Worm (Caenorhabditis elegans) whole organism, young adult: ENCODE data around the gene ascc-1.
A peak's percentile ranks its signal among the peaks of the same experiment; 100 is the strongest.

Source experiments
- B0019.2 ChIP-seq: fragments of 200-800 bp; sonication (Bioruptor generic); conservative IDR thresholded peaks from 2 replicates; pipeline ENCODE4 v1.3.6; 2022; ENCODE audit warnings: missing genetic modification reagents, missing genetic modification characterization, missing compliant biosample characterization
- B0035.1 ChIP-seq: sonication (generic microtip); optimal IDR thresholded peaks from 2 replicates; lab custom pipeline; 2016; ENCODE audit warnings: missing genetic modification characterization, mild to moderate bottlenecking, missing compliant biosample characterization, missing genotype, missing genetic modification reagents
- D2030.7 ChIP-seq: fragments of 200-800 bp; sonication (Bioruptor generic); IDR thresholded peaks from 2 replicates; pipeline ENCODE4 v1.3.6; 2022; ENCODE audit warnings: missing genetic modification reagents, missing genetic modification characterization, missing compliant biosample characterization
- K11D2.4 ChIP-seq: fragments of 200-800 bp; sonication (Bioruptor generic); IDR thresholded peaks from 2 replicates; pipeline ENCODE4 v1.3.6; 2022; ENCODE audit warnings: missing genetic modification reagents, missing genetic modification characterization, missing compliant biosample characterization
- T07F8.4 ChIP-seq: sonication (generic microtip); optimal IDR thresholded peaks from 2 replicates; lab custom pipeline; 2016; ENCODE audit warnings: mild to moderate bottlenecking, missing genetic modification characterization, moderate library complexity, missing compliant biosample characterization
- Y53F4B.3 ChIP-seq: fragments of 200-800 bp; sonication (Bioruptor generic); IDR thresholded peaks from 2 replicates; pipeline ENCODE4 v1.3.6; 2022; ENCODE audit warnings: missing genetic modification reagents, missing genetic modification characterization, missing compliant biosample characterization
- aptf-2 ChIP-seq: fragments of 200-800 bp; sonication (Bioruptor generic); conservative IDR thresholded peaks from 2 replicates; pipeline ENCODE4 v1.3.6; 2022; ENCODE audit warnings: missing genetic modification reagents, missing genetic modification characterization, missing compliant biosample characterization
- attf-3 ChIP-seq: fragments of 200-800 bp; sonication (Bioruptor generic); conservative IDR thresholded peaks from 2 replicates; pipeline ENCODE4 v1.3.6; 2022; ENCODE audit warnings: missing genetic modification reagents, missing genetic modification characterization, missing compliant biosample characterization
- attf-5 ChIP-seq: fragments of 200-800 bp; sonication (Bioruptor generic); optimal IDR thresholded peaks from 2 replicates; lab custom pipeline; 2018; ENCODE audit warnings: mild to moderate bottlenecking, missing genetic modification characterization, missing compliant biosample characterization
- bed-1 ChIP-seq: fragments of 200-800 bp; sonication (Bioruptor generic); IDR thresholded peaks from 2 replicates; pipeline ENCODE4 v1.3.6; 2022; ENCODE audit warnings: missing genetic modification reagents, missing genetic modification characterization, missing compliant biosample characterization
- cebp-1 ChIP-seq, 2 experiments: fragments of 200-800 bp in 1 of 2; sonication (Bioruptor generic) in 1 of 2; sonication (generic microtip) in 1 of 2; IDR thresholded peaks in 1 of 2; optimal IDR thresholded peaks in 1 of 2; 2 replicates each; pipeline versions ENCODE4 v1.3.6 to Lab custom; 2017 to 2022; ENCODE audit warnings: missing compliant biosample characterization in 2 of 2, missing genetic modification characterization in 2 of 2, mild to moderate bottlenecking in 1 of 2, missing genetic modification reagents in 1 of 2, moderate library complexity in 1 of 2
- ceh-40 ChIP-seq: fragments of 200-800 bp; sonication (Bioruptor generic); IDR thresholded peaks from 2 replicates; pipeline ENCODE4 v1.3.6; 2022; ENCODE audit warnings: missing genetic modification characterization, missing compliant biosample characterization
- ceh-58 ChIP-seq: fragments of 200-800 bp; sonication (Bioruptor generic); IDR thresholded peaks from 2 replicates; pipeline ENCODE4 v1.3.6; 2022; ENCODE audit warnings: missing genetic modification characterization, missing compliant biosample characterization
- die-1 ChIP-seq: sonication (generic microtip); optimal IDR thresholded peaks from 2 replicates; lab custom pipeline; 2016; ENCODE audit warnings: missing genotype, mild to moderate bottlenecking, missing genetic modification characterization, missing compliant biosample characterization
- dox-1 ChIP-seq: fragments of 200-800 bp; sonication (Bioruptor generic); IDR thresholded peaks from 2 replicates; pipeline ENCODE4 v1.3.6; 2022; ENCODE audit warnings: missing genetic modification reagents, missing genetic modification characterization, missing compliant biosample characterization
- dpl-1 ChIP-seq: fragments of 150-350 bp; optimal IDR thresholded peaks from 2 replicates; lab custom pipeline; 2014; ENCODE audit warnings: missing biosample characterization, missing genetic modification reagents, missing genetic modification characterization
- efl-1 ChIP-seq: fragments of 150-350 bp; optimal IDR thresholded peaks from 2 replicates; lab custom pipeline; 2014; ENCODE audit warnings: missing biosample characterization, missing genetic modification reagents, missing genetic modification characterization
- ekl-4 ChIP-seq: fragments of 200-800 bp; sonication (Bioruptor generic); IDR thresholded peaks from 2 replicates; pipeline ENCODE4 v1.3.6; 2022; ENCODE audit warnings: missing genetic modification reagents, missing genetic modification characterization, missing compliant biosample characterization
- gei-17 ChIP-seq: fragments of 200-800 bp; sonication (Bioruptor generic); optimal IDR thresholded peaks from 2 replicates; lab custom pipeline; 2018; ENCODE audit warnings: mild to moderate bottlenecking, missing genetic modification characterization, missing compliant biosample characterization
- hlh-12 ChIP-seq: sonication (generic microtip); optimal IDR thresholded peaks from 2 replicates; lab custom pipeline; 2016; ENCODE audit warnings: missing genetic modification characterization, missing compliant biosample characterization
- hmg-1.2 ChIP-seq: fragments of 200-800 bp; sonication (Bioruptor generic); IDR thresholded peaks from 2 replicates; pipeline ENCODE4 v1.3.6; 2022; ENCODE audit warnings: missing genetic modification reagents, missing genetic modification characterization, missing compliant biosample characterization
- lag-1 ChIP-seq: fragments of 200-800 bp; sonication (Bioruptor generic); IDR thresholded peaks from 2 replicates; pipeline ENCODE4 v1.3.6; 2022; ENCODE audit warnings: missing genetic modification reagents, missing genetic modification characterization, missing compliant biosample characterization
- let-607 ChIP-seq, 2 experiments: fragments of 200-800 bp in 1 of 2; sonication (Bioruptor generic) in 1 of 2; sonication (generic microtip) in 1 of 2; optimal IDR thresholded peaks; 2 replicates each; lab custom pipeline; 2016 to 2018; ENCODE audit warnings: mild to moderate bottlenecking in 2 of 2, missing compliant biosample characterization in 2 of 2, missing genetic modification characterization in 2 of 2, moderate library complexity in 2 of 2, missing genotype in 1 of 2
- lin-40 ChIP-seq: sonication (generic microtip); optimal IDR thresholded peaks from 2 replicates; lab custom pipeline; 2016; ENCODE audit warnings: missing genetic modification characterization, mild to moderate bottlenecking, missing compliant biosample characterization, missing genotype, missing genetic modification reagents
- lsy-27 ChIP-seq: sonication (generic microtip); optimal IDR thresholded peaks from 2 replicates; lab custom pipeline; 2017; ENCODE audit warnings: missing genetic modification characterization, mild to moderate bottlenecking, missing compliant biosample characterization, antibody characterized with exemption, missing genotype, borderline replicate concordance; ENCODE audit not compliant: insufficient read depth
- madf-3 ChIP-seq: fragments of 200-800 bp; sonication (Bioruptor generic); IDR thresholded peaks from 2 replicates; pipeline ENCODE4 v1.3.6; 2022; ENCODE audit warnings: missing genetic modification reagents, missing genetic modification characterization, missing compliant biosample characterization
- madf-6 ChIP-seq: fragments of 200-800 bp; sonication (Bioruptor generic); IDR thresholded peaks from 2 replicates; pipeline ENCODE4 v1.3.6; 2022; ENCODE audit warnings: missing genetic modification reagents, missing genetic modification characterization, missing compliant biosample characterization
- mcd-1 ChIP-seq: fragments of 200-800 bp; sonication (Bioruptor generic); IDR thresholded peaks from 2 replicates; pipeline ENCODE4 v1.3.6; 2022; ENCODE audit warnings: missing genetic modification reagents, missing genetic modification characterization, missing compliant biosample characterization
- mxl-1 ChIP-seq: sonication (generic microtip); optimal IDR thresholded peaks from 2 replicates; lab custom pipeline; 2016; ENCODE audit warnings: missing genetic modification characterization, missing compliant biosample characterization
- nfyb-1 ChIP-seq: fragments of 200-800 bp; sonication (Bioruptor generic); IDR thresholded peaks from 2 replicates; pipeline ENCODE4 v1.3.6; 2022; ENCODE audit warnings: missing genetic modification reagents, missing genetic modification characterization, missing compliant biosample characterization
- rpc-1 ChIP-seq, 2 experiments: fragments of 150-350 bp in 1 of 2; sonication (generic microtip) in 1 of 2; optimal IDR thresholded peaks; 2 replicates each; lab custom pipeline; 2014 to 2018; ENCODE audit warnings: missing biosample characterization in 1 of 2, missing genetic modification characterization in 1 of 2, missing genetic modification reagents in 1 of 2, missing genotype in 1 of 2
- sdz-38 ChIP-seq: sonication (generic microtip); optimal IDR thresholded peaks from 2 replicates; lab custom pipeline; 2016; ENCODE audit warnings: missing genotype, missing genetic modification characterization, missing compliant biosample characterization
- sea-2 ChIP-seq: fragments of 200-800 bp; sonication (Bioruptor generic); IDR thresholded peaks from 2 replicates; pipeline ENCODE4 v1.3.6; 2022; ENCODE audit warnings: missing genetic modification characterization, missing compliant biosample characterization
- snpc-1.3 ChIP-seq: sonication (generic microtip); optimal IDR thresholded peaks from 2 replicates; lab custom pipeline; 2017; ENCODE audit warnings: missing genetic modification characterization, mild to moderate bottlenecking, missing compliant biosample characterization, antibody characterized with exemption, moderate library complexity, missing genotype, missing genetic modification reagents; ENCODE audit not compliant: insufficient read depth
- somi-1 ChIP-seq: fragments of 200-800 bp; sonication (Bioruptor generic); optimal IDR thresholded peaks from 2 replicates; lab custom pipeline; 2018; ENCODE audit warnings: mild to moderate bottlenecking, missing genetic modification characterization, missing compliant biosample characterization
- sptf-2 ChIP-seq: fragments of 200-800 bp; sonication (Bioruptor generic); optimal IDR thresholded peaks from 2 replicates; lab custom pipeline; 2018; ENCODE audit warnings: mild to moderate bottlenecking, missing genetic modification characterization, missing compliant biosample characterization
- unc-130 ChIP-seq: sonication (generic microtip); optimal IDR thresholded peaks from 2 replicates; lab custom pipeline; 2016; ENCODE audit warnings: missing genetic modification reagents, missing genetic modification characterization, missing compliant biosample characterization
- ztf-18 ChIP-seq: sonication (generic microtip); optimal IDR thresholded peaks from 2 replicates; lab custom pipeline; 2016; ENCODE audit warnings: missing genotype, mild to moderate bottlenecking, missing genetic modification characterization, missing compliant biosample characterization
- ztf-25 ChIP-seq: fragments of 200-800 bp; sonication (Bioruptor generic); IDR thresholded peaks from 2 replicates; pipeline ENCODE4 v1.3.6; 2022; ENCODE audit warnings: missing genetic modification reagents, missing genetic modification characterization, missing compliant biosample characterization

ascc-1 gene

ce11 chrII:57370-57769, at the start of gene ascc-1:
TSS of gene ascc-1 (plus strand) at chrII:57670.
- no peak for TF ChIP-seq ztf-18 (tag; lab: Kevin White, UChicago)
- TF ChIP-seq K11D2.4 (GFP tag; lab: Robert Waterston, UW): no peak
- no peak for TF ChIP-seq bed-1
- no peak for TF ChIP-seq mcd-1 (GFP tag; lab: Robert Waterston, UW)
- TF ChIP-seq cebp-1 (GFP tag; IDR thresholded peaks at IDR 0.05; lab: Robert Waterston, UW): no peak
- no peak for TF ChIP-seq cebp-1 (tag; optimal IDR thresholded peaks at IDR 0.05; lab: Kevin White, UChicago)
- TF ChIP-seq ceh-58 (GFP tag; lab: Robert Waterston, UW): no peak
- TF ChIP-seq die-1 (tag; lab: Kevin White, UChicago): no peak
- no peak for TF ChIP-seq Y53F4B.3 (GFP tag; lab: Robert Waterston, UW)
- TF ChIP-seq ekl-4 (GFP tag; lab: Robert Waterston, UW): no peak
- TF ChIP-seq efl-1 (GFP tag; lab: Kevin White, UChicago): no peak
- TF ChIP-seq B0035.1: no peak

DNA sequence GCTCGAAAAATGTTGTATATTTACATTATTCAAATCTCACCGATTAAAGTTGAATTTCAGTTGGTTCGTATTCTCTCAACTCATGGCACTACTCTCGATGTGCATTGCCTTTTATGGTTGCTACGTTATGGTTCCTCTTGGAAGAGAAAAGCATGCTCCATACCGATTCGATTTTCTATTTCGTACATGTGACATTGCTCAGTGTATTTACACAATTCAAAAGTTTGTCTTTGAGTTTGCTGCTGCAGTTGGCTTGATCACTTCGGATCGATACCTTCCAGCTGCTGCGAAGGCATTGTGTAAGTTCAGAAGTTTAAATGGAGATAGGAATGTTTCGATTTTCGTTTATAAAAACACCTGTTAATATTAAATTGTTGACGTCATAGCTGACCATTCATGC, 49.3 kb upstream of the ascc-1 start:
- no peak for TF ChIP-seq let-607 (tag; optimal IDR thresholded peaks at IDR 0.05; lab: Kevin White, UChicago)
- TF ChIP-seq, all 124 proteins: peak for 0

DNA sequence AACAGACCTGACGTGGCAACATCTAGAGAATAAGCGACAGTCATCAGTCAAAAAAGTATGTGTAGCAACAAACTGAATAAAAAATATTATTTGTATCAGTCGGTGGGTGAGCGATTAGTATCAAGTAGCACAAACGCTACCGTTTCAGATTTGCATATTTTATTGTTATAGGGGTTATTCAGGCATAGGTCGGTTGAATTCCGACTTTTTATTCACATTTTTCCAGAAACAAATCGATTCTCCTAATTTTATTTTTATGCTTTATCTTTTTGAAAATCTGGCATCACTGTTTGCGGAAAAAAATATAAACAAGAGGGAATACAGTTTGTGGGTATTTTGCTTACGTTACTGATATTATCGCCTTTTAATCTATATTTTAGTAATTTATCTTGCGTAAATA, 45.7 kb upstream of the ascc-1 start, which contains the start of gene best-4:
Gene best-4 (minus strand): TSS at position 101 of the 400 bp plus-strand sequence.
- TF ChIP-seq lin-40 (no peak), B0019.2 (GFP tag; lab: Robert Waterston, UW) (no peak), mcd-1 (GFP tag; lab: Robert Waterston, UW) (no peak), T07F8.4 (tag; lab: Kevin White, UChicago) (no peak), ekl-4 (GFP tag; lab: Robert Waterston, UW) (no peak), aptf-2 (GFP tag; lab: Robert Waterston, UW) (no peak), ztf-25 (GFP tag; lab: Robert Waterston, UW) (no peak), rpc-1 (optimal IDR thresholded peaks at IDR 0.05; lab: Kevin White, UChicago) (no peak), rpc-1 (tag; optimal IDR thresholded peaks at IDR 0.05; lab: Kevin White, UChicago) (no peak), hlh-12 (no peak)

ce11 chrII:12685-13084, 44.8 kb upstream of the ascc-1 start, which contains the start of gene best-3:
TSS of gene best-3 (plus strand) at chrII:12985.
- no peak for TF ChIP-seq gei-17 (GFP tag; lab: Kevin White, UChicago)
- no peak for TF ChIP-seq sptf-2 (GFP tag; lab: Kevin White, UChicago)
- no peak for TF ChIP-seq ceh-40 (GFP tag; lab: Robert Waterston, UW)
- TF ChIP-seq rpc-1 (optimal IDR thresholded peaks at IDR 0.05; lab: Kevin White, UChicago): no peak
- no peak for TF ChIP-seq rpc-1 (tag; optimal IDR thresholded peaks at IDR 0.05; lab: Kevin White, UChicago)
- TF ChIP-seq, all 124 proteins: peak for 0

DNA sequence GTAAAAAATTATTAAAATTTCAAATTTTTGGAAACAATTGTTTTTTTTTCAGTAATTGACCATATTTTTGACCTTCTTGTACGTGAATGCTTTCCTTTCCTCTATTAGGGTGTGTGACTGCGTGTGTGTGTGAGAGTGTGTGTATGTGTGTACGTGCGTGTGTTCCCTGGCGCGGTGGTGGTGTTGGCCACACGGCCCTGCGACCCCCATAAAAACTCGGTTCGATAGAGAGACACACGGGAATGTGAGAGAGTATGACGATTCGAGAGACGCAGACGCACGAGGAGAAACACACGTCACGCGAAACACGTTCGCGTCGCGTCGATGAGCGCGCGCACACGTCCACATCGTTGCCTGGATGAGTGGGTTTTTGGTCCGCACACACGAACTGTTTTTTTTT, 38.7 kb upstream of the ascc-1 start:
- TF ChIP-seq lag-1 (GFP tag; lab: Robert Waterston, UW): no peak
- TF ChIP-seq sdz-38 (tag; lab: Kevin White, UChicago): no peak
- no peak for TF ChIP-seq ceh-58 (GFP tag; lab: Robert Waterston, UW)
- no peak for TF ChIP-seq madf-3 (GFP tag; lab: Robert Waterston, UW)
- peak; percentile 79 for TF ChIP-seq dox-1 (GFP tag; lab: Robert Waterston, UW)
- TF ChIP-seq K11D2.4 (GFP tag; lab: Robert Waterston, UW): peak; percentile 68; the same call in 1 of the 2 replicates
- TF ChIP-seq ztf-18 (tag; lab: Kevin White, UChicago): peak; percentile 82
- no peak for TF ChIP-seq D2030.7 (GFP tag; lab: Robert Waterston, UW)
- TF ChIP-seq lsy-27 (tag; lab: Kevin White, UChicago): no peak
- no peak for TF ChIP-seq gei-17 (GFP tag; lab: Kevin White, UChicago)
- TF ChIP-seq sea-2 (GFP tag; lab: Robert Waterston, UW): no peak
- no peak for TF ChIP-seq dpl-1
- no peak for TF ChIP-seq attf-3 (GFP tag; lab: Robert Waterston, UW)
- no peak for TF ChIP-seq efl-1 (GFP tag; lab: Kevin White, UChicago)
- no peak for TF ChIP-seq T07F8.4 (tag; lab: Kevin White, UChicago)
- TF ChIP-seq hmg-1.2 (GFP tag; lab: Robert Waterston, UW): peak; percentile 96
- no peak for TF ChIP-seq snpc-1.3 (tag; lab: Kevin White, UChicago)
- peak; percentile 93 for TF ChIP-seq attf-5 (GFP tag; lab: Kevin White, UChicago)
- TF ChIP-seq somi-1 (GFP tag; lab: Kevin White, UChicago): peak; percentile 17
- no peak for TF ChIP-seq Y53F4B.3 (GFP tag; lab: Robert Waterston, UW)
- TF ChIP-seq unc-130 (GFP tag; lab: Kevin White, UChicago): no peak
- no peak for TF ChIP-seq mxl-1
- TF ChIP-seq madf-6 (GFP tag; lab: Robert Waterston, UW): no peak
- peak; percentile 44 for TF ChIP-seq nfyb-1 (GFP tag; lab: Robert Waterston, UW)
